Worm (Caenorhabditis elegans) whole organism, young adult: ENCODE data around the gene gpx-3.
A peak's percentile ranks its signal among the peaks of the same experiment; 100 is the strongest.

Source experiments
- B0035.1 ChIP-seq: sonication (generic microtip); optimal IDR thresholded peaks from 2 replicates; lab custom pipeline; 2016; ENCODE audit warnings: missing genetic modification characterization, mild to moderate bottlenecking, missing compliant biosample characterization, missing genotype, missing genetic modification reagents
- B0261.1 ChIP-seq: sonication (generic microtip); optimal IDR thresholded peaks from 2 replicates; lab custom pipeline; 2016; ENCODE audit warnings: mild to moderate bottlenecking, missing genetic modification characterization, moderate library complexity, missing compliant biosample characterization
- B0336.3 ChIP-seq: fragments of 200-800 bp; sonication (Bioruptor generic); IDR thresholded peaks from 2 replicates; pipeline ENCODE4 v1.3.6; 2022; ENCODE audit warnings: missing genetic modification characterization, missing compliant biosample characterization
- C06A6.2 ChIP-seq: fragments of 200-800 bp; sonication (Bioruptor generic); conservative IDR thresholded peaks from 2 replicates; pipeline ENCODE4 v1.3.6; 2022; ENCODE audit warnings: missing genetic modification characterization, missing compliant biosample characterization
- F23B12.7 ChIP-seq: sonication (generic microtip); optimal IDR thresholded peaks from 2 replicates; lab custom pipeline; 2017; ENCODE audit warnings: missing genetic modification characterization, mild to moderate bottlenecking, missing compliant biosample characterization, antibody characterized with exemption, moderate library complexity; ENCODE audit not compliant: insufficient read depth
- F49E8.2 ChIP-seq: sonication (generic microtip); optimal IDR thresholded peaks from 3 replicates; lab custom pipeline; 2017; ENCODE audit warnings: missing genetic modification characterization, mild to moderate bottlenecking, missing compliant biosample characterization, antibody characterized with exemption, moderate library complexity; ENCODE audit not compliant: insufficient read depth
- ama-1 ChIP-seq, 3 experiments: fragments of 150-350 bp in 1 of 3; sonication (generic microtip) in 2 of 3; optimal IDR thresholded peaks; 2 replicates each; lab custom pipeline; 2014 to 2018; ENCODE audit warnings: missing biosample characterization in 2 of 3, missing genetic modification characterization in 2 of 3, missing genetic modification reagents in 2 of 3
- atf-7 ChIP-seq: sonication (generic microtip); optimal IDR thresholded peaks from 2 replicates; lab custom pipeline; 2017; ENCODE audit warnings: mild to moderate bottlenecking, missing genetic modification characterization, missing compliant biosample characterization
- attf-5 ChIP-seq: fragments of 200-800 bp; sonication (Bioruptor generic); optimal IDR thresholded peaks from 2 replicates; lab custom pipeline; 2018; ENCODE audit warnings: mild to moderate bottlenecking, missing genetic modification characterization, missing compliant biosample characterization
- attf-6 ChIP-seq: fragments of 200-800 bp; sonication (Bioruptor generic); IDR thresholded peaks from 2 replicates; pipeline ENCODE4 v1.3.6; 2022; ENCODE audit warnings: missing genetic modification reagents, missing genetic modification characterization, missing compliant biosample characterization
- bed-1 ChIP-seq: fragments of 200-800 bp; sonication (Bioruptor generic); IDR thresholded peaks from 2 replicates; pipeline ENCODE4 v1.3.6; 2022; ENCODE audit warnings: missing genetic modification reagents, missing genetic modification characterization, missing compliant biosample characterization
- cebp-1 ChIP-seq, 2 experiments: fragments of 200-800 bp in 1 of 2; sonication (Bioruptor generic) in 1 of 2; sonication (generic microtip) in 1 of 2; IDR thresholded peaks in 1 of 2; optimal IDR thresholded peaks in 1 of 2; 2 replicates each; pipeline versions ENCODE4 v1.3.6 to Lab custom; 2017 to 2022; ENCODE audit warnings: missing compliant biosample characterization in 2 of 2, missing genetic modification characterization in 2 of 2, mild to moderate bottlenecking in 1 of 2, missing genetic modification reagents in 1 of 2, moderate library complexity in 1 of 2
- cebp-2 ChIP-seq: fragments of 200-800 bp; sonication (Bioruptor generic); IDR thresholded peaks from 2 replicates; pipeline ENCODE4 v1.3.6; 2022; ENCODE audit warnings: missing genetic modification characterization, missing compliant biosample characterization
- ceh-27 ChIP-seq: fragments of 200-800 bp; sonication (Bioruptor generic); optimal IDR thresholded peaks from 2 replicates; lab custom pipeline; 2018; ENCODE audit warnings: mild to moderate bottlenecking, missing genetic modification characterization, moderate library complexity, missing compliant biosample characterization
- ceh-40 ChIP-seq: fragments of 200-800 bp; sonication (Bioruptor generic); IDR thresholded peaks from 2 replicates; pipeline ENCODE4 v1.3.6; 2022; ENCODE audit warnings: missing genetic modification characterization, missing compliant biosample characterization
- chd-7 ChIP-seq: sonication (generic microtip); optimal IDR thresholded peaks from 2 replicates; lab custom pipeline; 2016; ENCODE audit warnings: mild to moderate bottlenecking, missing genetic modification characterization, moderate library complexity, missing compliant biosample characterization
- dox-1 ChIP-seq: fragments of 200-800 bp; sonication (Bioruptor generic); IDR thresholded peaks from 2 replicates; pipeline ENCODE4 v1.3.6; 2022; ENCODE audit warnings: missing genetic modification reagents, missing genetic modification characterization, missing compliant biosample characterization
- egl-44 ChIP-seq: fragments of 200-800 bp; sonication (Bioruptor generic); IDR thresholded peaks from 2 replicates; pipeline ENCODE4 v1.3.6; 2022; ENCODE audit warnings: missing genetic modification reagents, missing genetic modification characterization, missing compliant biosample characterization
- egrh-3 ChIP-seq: fragments of 200-800 bp; sonication (Bioruptor generic); IDR thresholded peaks from 2 replicates; pipeline ENCODE4 v1.3.6; 2022; ENCODE audit warnings: missing genetic modification reagents, missing genetic modification characterization, missing compliant biosample characterization
- ekl-4 ChIP-seq: fragments of 200-800 bp; sonication (Bioruptor generic); IDR thresholded peaks from 2 replicates; pipeline ENCODE4 v1.3.6; 2022; ENCODE audit warnings: missing genetic modification reagents, missing genetic modification characterization, missing compliant biosample characterization
- fkh-3 ChIP-seq: sonication (generic microtip); optimal IDR thresholded peaks from 2 replicates; lab custom pipeline; 2016; ENCODE audit warnings: mild to moderate bottlenecking, missing genetic modification characterization, missing compliant biosample characterization
- hlh-26 ChIP-seq: fragments of 200-800 bp; sonication (Bioruptor generic); conservative IDR thresholded peaks from 2 replicates; pipeline ENCODE4 v1.3.6; 2022; ENCODE audit warnings: missing genetic modification reagents, missing genetic modification characterization, missing compliant biosample characterization
- hmg-1.2 ChIP-seq: fragments of 200-800 bp; sonication (Bioruptor generic); IDR thresholded peaks from 2 replicates; pipeline ENCODE4 v1.3.6; 2022; ENCODE audit warnings: missing genetic modification reagents, missing genetic modification characterization, missing compliant biosample characterization
- hsf-1 ChIP-seq: fragments of 200-800 bp; sonication (Bioruptor generic); IDR thresholded peaks from 2 replicates; pipeline ENCODE4 v1.3.6; 2022; ENCODE audit warnings: missing genetic modification reagents, missing genetic modification characterization, missing compliant biosample characterization
- lin-26 ChIP-seq: fragments of 200-800 bp; sonication (Bioruptor generic); IDR thresholded peaks from 2 replicates; pipeline ENCODE4 v1.3.6; 2022; ENCODE audit warnings: missing genetic modification reagents, missing genetic modification characterization, missing compliant biosample characterization
- lin-40 ChIP-seq: sonication (generic microtip); optimal IDR thresholded peaks from 2 replicates; lab custom pipeline; 2016; ENCODE audit warnings: missing genetic modification characterization, mild to moderate bottlenecking, missing compliant biosample characterization, missing genotype, missing genetic modification reagents
- lin-54 ChIP-seq: fragments of 200-800 bp; sonication (Bioruptor generic); optimal IDR thresholded peaks from 2 replicates; lab custom pipeline; 2018; ENCODE audit warnings: mild to moderate bottlenecking, missing genetic modification characterization, missing compliant biosample characterization
- mcd-1 ChIP-seq: fragments of 200-800 bp; sonication (Bioruptor generic); IDR thresholded peaks from 2 replicates; pipeline ENCODE4 v1.3.6; 2022; ENCODE audit warnings: missing genetic modification reagents, missing genetic modification characterization, missing compliant biosample characterization
- mxl-1 ChIP-seq: sonication (generic microtip); optimal IDR thresholded peaks from 2 replicates; lab custom pipeline; 2016; ENCODE audit warnings: missing genetic modification characterization, missing compliant biosample characterization
- nfyb-1 ChIP-seq: fragments of 200-800 bp; sonication (Bioruptor generic); IDR thresholded peaks from 2 replicates; pipeline ENCODE4 v1.3.6; 2022; ENCODE audit warnings: missing genetic modification reagents, missing genetic modification characterization, missing compliant biosample characterization
- nhr-120 ChIP-seq: fragments of 200-800 bp; sonication (Bioruptor generic); IDR thresholded peaks from 2 replicates; pipeline ENCODE4 v1.3.6; 2022; ENCODE audit warnings: missing genetic modification characterization, missing compliant biosample characterization
- nhr-80 ChIP-seq: sonication (generic microtip); optimal IDR thresholded peaks from 2 replicates; lab custom pipeline; 2016; ENCODE audit warnings: missing genetic modification characterization, missing compliant biosample characterization
- nhr-90 ChIP-seq: sonication (generic microtip); optimal IDR thresholded peaks from 2 replicates; lab custom pipeline; 2016; ENCODE audit warnings: missing genotype, mild to moderate bottlenecking, missing genetic modification characterization, missing compliant biosample characterization
- pbrm-1 ChIP-seq: fragments of 200-800 bp; sonication (Bioruptor generic); IDR thresholded peaks from 2 replicates; pipeline ENCODE4 v1.3.6; 2022; ENCODE audit warnings: missing genetic modification reagents, missing genetic modification characterization, missing compliant biosample characterization
- rcor-1 ChIP-seq: fragments of 200-800 bp; sonication (Bioruptor generic); IDR thresholded peaks from 2 replicates; pipeline ENCODE4 v1.3.6; 2022; ENCODE audit warnings: missing genetic modification reagents, missing genetic modification characterization, missing compliant biosample characterization
- repo-1 ChIP-seq: sonication (generic microtip); optimal IDR thresholded peaks from 2 replicates; lab custom pipeline; 2017; ENCODE audit warnings: mild to moderate bottlenecking, missing genetic modification characterization, missing compliant biosample characterization
- sdz-38 ChIP-seq: sonication (generic microtip); optimal IDR thresholded peaks from 2 replicates; lab custom pipeline; 2016; ENCODE audit warnings: missing genotype, missing genetic modification characterization, missing compliant biosample characterization
- sea-2 ChIP-seq: fragments of 200-800 bp; sonication (Bioruptor generic); IDR thresholded peaks from 2 replicates; pipeline ENCODE4 v1.3.6; 2022; ENCODE audit warnings: missing genetic modification characterization, missing compliant biosample characterization
- snpc-1.3 ChIP-seq: sonication (generic microtip); optimal IDR thresholded peaks from 2 replicates; lab custom pipeline; 2017; ENCODE audit warnings: missing genetic modification characterization, mild to moderate bottlenecking, missing compliant biosample characterization, antibody characterized with exemption, moderate library complexity, missing genotype, missing genetic modification reagents; ENCODE audit not compliant: insufficient read depth
- snpc-4 ChIP-seq, 5 experiments: fragments of 150-350 bp in 1 of 5; sonication (generic microtip) in 4 of 5; optimal IDR thresholded peaks; 2 replicates each; lab custom pipeline; 2014 to 2018; ENCODE audit warnings: missing genetic modification characterization in 5 of 5, missing biosample characterization in 3 of 5, antibody characterized with exemption in 2 of 5, mild to moderate bottlenecking in 2 of 5, missing compliant biosample characterization in 2 of 5, missing genotype in 2 of 5, moderate library complexity in 2 of 5, missing genetic modification reagents in 1 of 5
- tbp1 ChIP-seq: fragments of 200-800 bp; sonication (Bioruptor generic); optimal IDR thresholded peaks from 2 replicates; lab custom pipeline; 2018; ENCODE audit warnings: mild to moderate bottlenecking, missing genetic modification characterization, missing compliant biosample characterization
- unc-130 ChIP-seq: sonication (generic microtip); optimal IDR thresholded peaks from 2 replicates; lab custom pipeline; 2016; ENCODE audit warnings: missing genetic modification reagents, missing genetic modification characterization, missing compliant biosample characterization
- unc-62 ChIP-seq: fragments of 150-350 bp; optimal IDR thresholded peaks from 2 replicates; lab custom pipeline; 2014; ENCODE audit warnings: missing biosample characterization, missing genetic modification reagents, missing genetic modification characterization
- zfh-2 ChIP-seq: fragments of 200-800 bp; sonication (Bioruptor generic); conservative IDR thresholded peaks from 2 replicates; pipeline ENCODE4 v1.3.6; 2022; ENCODE audit warnings: missing genetic modification reagents, missing genetic modification characterization, missing compliant biosample characterization
- ztf-22 ChIP-seq: fragments of 200-800 bp; sonication (Bioruptor generic); optimal IDR thresholded peaks from 2 replicates; lab custom pipeline; 2018; ENCODE audit warnings: mild to moderate bottlenecking, missing genetic modification characterization, moderate library complexity, missing compliant biosample characterization
- ztf-26 ChIP-seq: sonication (generic microtip); optimal IDR thresholded peaks from 2 replicates; lab custom pipeline; 2017; ENCODE audit warnings: missing genetic modification characterization, missing compliant biosample characterization
- ztf-6 ChIP-seq: fragments of 200-800 bp; sonication (Bioruptor generic); IDR thresholded peaks from 2 replicates; pipeline ENCODE4 v1.3.6; 2022; ENCODE audit warnings: missing genetic modification reagents, missing genetic modification characterization, missing compliant biosample characterization

gpx-3 gene

ce11 chrX:9551112-9551511 lies 36.6 kb upstream of the gpx-3 start (continued):
- TF ChIP-seq nhr-90 (peak; percentile 24), bed-1 (GFP tag; lab: Robert Waterston, UW) (no peak), ceh-40 (no peak), attf-5 (GFP tag; lab: Kevin White, UChicago) (peak; percentile 60), ztf-22 (no peak), sea-2 (GFP tag; lab: Robert Waterston, UW) (no peak), fkh-3 (tag; lab: Kevin White, UChicago) (no peak), mxl-1 (tag; lab: Kevin White, UChicago) (no peak), unc-62 (peak; percentile 33), ekl-4 (GFP tag; lab: Robert Waterston, UW) (0 out of 2 replicates have a peak, but pooled peaks have one; percentile 33), ama-1 (optimal IDR thresholded peaks at IDR 0.05; lab: Kevin White, UChicago) (no peak), ama-1 (GFP tag; optimal IDR thresholded peaks at IDR 0.05; lab: Kevin White, UChicago) (no peak), zfh-2 (GFP tag; lab: Robert Waterston, UW) (peak; percentile 88), lin-54 (GFP tag; lab: Kevin White, UChicago) (peak; percentile 20), hsf-1 (GFP tag; lab: Robert Waterston, UW) (no peak), C06A6.2 (0 out of 2 replicates have a peak, but pooled peaks have one; percentile 38), F49E8.2 (tag; lab: Kevin White, UChicago) (no peak), lin-26 (GFP tag; lab: Robert Waterston, UW) (0 out of 2 replicates have a peak, but pooled peaks have one; percentile 48), B0035.1 (no peak), dox-1 (GFP tag; lab: Robert Waterston, UW) (peak; percentile 55), atf-7 (peak; percentile 56), mcd-1 (GFP tag; lab: Robert Waterston, UW) (no peak), B0336.3 (GFP tag; lab: Robert Waterston, UW) (0 out of 2 replicates have a peak, but pooled peaks have one; percentile 41), nhr-80 (tag; lab: Kevin White, UChicago) (peak; percentile 88), ceh-27 (GFP tag; lab: Kevin White, UChicago) (peak; percentile 65), tbp1 (GFP tag; lab: Kevin White, UChicago) (peak; percentile 22), chd-7 (tag; lab: Kevin White, UChicago) (peak; percentile 27), egl-44 (no peak), egrh-3 (no peak), pbrm-1 (GFP tag; lab: Robert Waterston, UW) (0 out of 2 replicates have a peak, but pooled peaks have one; percentile 40), ztf-6 (GFP tag; lab: Robert Waterston, UW) (no peak), cebp-2 (GFP tag; lab: Robert Waterston, UW) (no peak), B0261.1 (tag; lab: Kevin White, UChicago) (no peak), hmg-1.2 (GFP tag; lab: Robert Waterston, UW) (peak; percentile 38; the same call in 1 of the 2 replicates), snpc-1.3 (tag; lab: Kevin White, UChicago) (no peak)

- TF ChIP-seq nhr-80 (tag; lab: Kevin White, UChicago) (peak; percentile 37), chd-7 (tag; lab: Kevin White, UChicago) (no peak), rcor-1 (no peak), nfyb-1 (GFP tag; lab: Robert Waterston, UW) (0 out of 2 replicates have a peak, but pooled peaks have one; percentile 26), sdz-38 (tag; lab: Kevin White, UChicago) (no peak), repo-1 (tag; lab: Kevin White, UChicago) (no peak), attf-6 (GFP tag; lab: Robert Waterston, UW) (no peak), fkh-3 (tag; lab: Kevin White, UChicago) (no peak), F23B12.7 (tag; lab: Kevin White, UChicago) (no peak), hmg-1.2 (GFP tag; lab: Robert Waterston, UW) (peak; percentile 53), nhr-120 (GFP tag; lab: Robert Waterston, UW) (no peak), hlh-26 (GFP tag; lab: Robert Waterston, UW) (no peak), ztf-26 (tag; lab: Kevin White, UChicago) (no peak), zfh-2 (GFP tag; lab: Robert Waterston, UW) (peak; percentile 92), lin-40 (peak; percentile 30), unc-130 (GFP tag; lab: Kevin White, UChicago) (no peak), cebp-1 (GFP tag; IDR thresholded peaks at IDR 0.05; lab: Robert Waterston, UW) (no peak), cebp-1 (tag; optimal IDR thresholded peaks at IDR 0.05; lab: Kevin White, UChicago) (peak; percentile 4), snpc-4 (GFP tag; optimal IDR thresholded peaks at IDR 0.05; lab: Kevin White, UChicago) (no peak), snpc-4 (tag; optimal IDR thresholded peaks at IDR 0.05; lab: Kevin White, UChicago) (peak in 1 of 4 experiments; percentile 7)
Observed at ce11 chrX:9552404-9552803, 35.3 kb upstream of the gpx-3 start.
